Worm (Caenorhabditis elegans): Measurements from ENCODE around the gene T27C5.10.

ce11 chrV:17467881-17468280, 37.9 kb upstream of the T27C5.10 start:
- TF ChIP-seq ztf-23 (GFP tag; IDR thresholded peaks at IDR 0.05) = no peak
- TF ChIP-seq klf-2 (GFP tag; conservative IDR thresholded peaks at IDR 0.05) = no peak
- TF ChIP-seq T22C8.4 (GFP tag; IDR thresholded peaks at IDR 0.05) = no peak
- no peak for TF ChIP-seq tab-1 (GFP tag; IDR thresholded peaks at IDR 0.05)
- no peak for TF ChIP-seq flt-1 (GFP tag; IDR thresholded peaks at IDR 0.05)
- TF ChIP-seq cog-1 (tag; optimal IDR thresholded peaks at IDR 0.05) = no peak

Data from whole organism, midembryonic.